Worm (Caenorhabditis elegans): Measurements from ENCODE around the gene ida-1.

The ida-1 gene

DNA sequence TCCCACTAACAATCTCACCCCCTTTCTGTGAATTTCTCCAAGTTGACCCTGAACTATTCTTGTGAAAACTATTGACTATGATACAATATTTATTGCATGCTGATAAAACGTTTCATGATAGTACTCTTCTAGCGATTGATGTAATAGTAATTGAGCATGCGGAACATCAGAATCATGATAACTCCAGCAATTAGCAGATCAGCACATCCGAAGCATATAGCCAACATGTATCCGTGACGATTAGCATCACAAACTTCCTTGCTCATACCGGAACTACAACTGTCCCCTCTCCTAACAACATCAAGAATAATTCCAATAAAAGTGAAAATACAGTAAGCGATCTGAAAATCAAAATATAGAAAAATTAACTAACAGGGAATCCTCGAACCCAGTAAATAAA, 25.3 kb upstream of the ida-1 start:
- TF ChIP-seq ets-7 (tag; optimal IDR thresholded peaks at IDR 0.05): no peak
- TF ChIP-seq scrt-1 (GFP tag; IDR thresholded peaks at IDR 0.05): no peak
- TF ChIP-seq pes-1 (GFP tag; IDR thresholded peaks at IDR 0.05): no peak
- TF ChIP-seq ama-1 (optimal IDR thresholded peaks at IDR 0.05): no peak
- TF ChIP-seq hmg-4 (GFP tag; optimal IDR thresholded peaks at IDR 0.05): no peak

DNA sequence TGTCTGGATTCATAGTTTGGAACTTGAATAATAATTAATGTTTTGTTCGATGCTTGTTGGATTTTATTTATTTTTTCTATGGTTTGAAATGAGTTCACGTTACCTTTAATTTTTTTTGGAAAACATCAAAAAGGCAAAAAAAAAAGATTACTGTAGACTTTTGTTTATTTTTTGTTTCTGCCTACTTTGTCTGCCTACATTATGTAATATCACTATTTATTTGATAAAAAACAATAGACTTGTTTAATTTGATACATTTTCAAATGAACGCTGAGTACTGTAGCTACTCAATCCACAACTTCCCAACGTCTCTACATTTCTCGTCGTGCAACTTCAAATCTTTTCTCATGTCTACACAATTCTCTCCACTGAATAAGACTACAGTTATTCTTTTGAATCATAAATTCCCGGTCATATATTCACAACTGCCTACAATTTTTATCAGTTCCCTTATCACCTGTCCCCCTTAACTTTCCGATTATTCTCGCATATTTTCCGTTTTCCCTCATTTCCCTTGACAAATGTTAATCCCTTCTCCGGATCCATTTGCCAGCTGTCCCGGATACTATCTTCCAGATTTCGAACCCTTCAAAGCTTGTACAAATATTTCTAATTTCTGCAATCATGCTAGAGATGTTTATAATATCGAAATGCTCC, 24.2 kb upstream of the ida-1 start, which contains the start of the genes B0244.9 and B0244.7:
TSS of gene B0244.9 (minus strand) at position 51 of the 657 bp plus-strand sequence.
TSS of gene B0244.7 (plus strand) at position 522 of the 657 bp plus-strand sequence.
- no peak for TF ChIP-seq ceh-13 (GFP tag; optimal IDR thresholded peaks at IDR 0.05)
- TF ChIP-seq pes-1 (GFP tag; IDR thresholded peaks at IDR 0.05): no peak
- TF ChIP-seq hmg-4 (GFP tag; optimal IDR thresholded peaks at IDR 0.05): no peak
- no peak for TF ChIP-seq tra-4 (tag; optimal IDR thresholded peaks at IDR 0.05)
- no peak for TF ChIP-seq ceh-36 (tag; optimal IDR thresholded peaks at IDR 0.05)
- TF ChIP-seq aly-1 (tag; optimal IDR thresholded peaks at IDR 0.05): no peak
- no peak for TF ChIP-seq scrt-1 (GFP tag; IDR thresholded peaks at IDR 0.05)
- no peak for TF ChIP-seq sea-1 (GFP tag; conservative IDR thresholded peaks at IDR 0.05)
- no peak for TF ChIP-seq tbx-11 (GFP tag; IDR thresholded peaks at IDR 0.05)
- TF ChIP-seq hmbx-1 (tag; optimal IDR thresholded peaks at IDR 0.05): no peak
- no peak for TF ChIP-seq ets-7 (tag; optimal IDR thresholded peaks at IDR 0.05)
- no peak for TF ChIP-seq ama-1 (optimal IDR thresholded peaks at IDR 0.05)
- TF ChIP-seq tbx-37 (GFP tag; conservative IDR thresholded peaks at IDR 0.05): no peak

DNA sequence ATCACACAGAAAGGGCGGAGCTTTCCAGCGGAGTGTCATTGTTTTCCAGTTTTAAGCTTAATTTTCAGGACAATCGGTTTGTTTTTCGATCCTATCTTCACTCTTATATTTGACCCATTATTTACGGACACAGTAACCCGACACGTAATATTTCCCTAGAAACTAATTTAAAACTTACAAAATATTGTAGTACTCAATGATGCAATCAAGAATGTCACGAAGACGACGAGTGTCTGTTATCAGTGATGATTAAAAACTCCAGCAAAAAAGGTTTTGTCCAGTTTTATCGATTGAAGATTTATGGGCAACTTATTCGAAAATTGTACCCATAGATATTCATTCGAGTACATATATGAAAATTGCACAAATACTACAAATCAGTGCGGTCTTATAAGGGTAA, 22.4 kb upstream of the ida-1 start, which contains the start of gene B0244.17:
TSS of gene B0244.17 (plus strand) at position 301 of the 400 bp plus-strand sequence.
- no peak for TF ChIP-seq F13C5.2 (tag; optimal IDR thresholded peaks at IDR 0.05)
- no peak for TF ChIP-seq hnd-1 (tag; optimal IDR thresholded peaks at IDR 0.05)
- no peak for TF ChIP-seq scrt-1 (GFP tag; IDR thresholded peaks at IDR 0.05)
- TF ChIP-seq pes-1 (GFP tag; IDR thresholded peaks at IDR 0.05): no peak
- TF ChIP-seq ets-7 (tag; optimal IDR thresholded peaks at IDR 0.05): no peak
- no peak for TF ChIP-seq tra-4 (tag; optimal IDR thresholded peaks at IDR 0.05)
- TF ChIP-seq tbx-11 (GFP tag; IDR thresholded peaks at IDR 0.05): no peak
- no peak for TF ChIP-seq hmg-4 (GFP tag; optimal IDR thresholded peaks at IDR 0.05)
- no peak for TF ChIP-seq ceh-36 (tag; optimal IDR thresholded peaks at IDR 0.05)

ce11 chrIII:5734328-5734727, 21.0 kb upstream of the ida-1 start:
- no peak for TF ChIP-seq scrt-1 (GFP tag; IDR thresholded peaks at IDR 0.05)
- TF ChIP-seq B0310.2 (tag; optimal IDR thresholded peaks at IDR 0.05): no peak
- TF ChIP-seq ets-7 (tag; optimal IDR thresholded peaks at IDR 0.05): no peak
- TF ChIP-seq tra-4 (tag; optimal IDR thresholded peaks at IDR 0.05): no peak

DNA sequence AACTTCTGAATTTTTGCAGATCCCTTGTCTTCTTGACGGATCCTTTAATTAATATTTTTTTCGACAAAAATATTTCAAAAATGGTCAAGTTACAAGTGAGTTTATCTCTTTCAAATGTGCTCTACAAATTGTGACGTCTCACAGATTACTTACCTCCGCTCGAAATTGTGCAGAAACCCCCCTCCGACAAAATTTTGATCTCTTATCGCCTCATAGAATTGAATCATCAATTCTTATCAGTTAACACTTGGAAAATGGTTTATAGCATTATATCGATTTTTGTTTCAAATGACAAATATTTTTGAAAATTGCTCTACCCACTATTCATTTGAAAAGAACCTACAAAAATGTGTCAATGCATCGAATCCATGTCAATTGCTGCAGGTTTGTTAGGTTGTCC, 20.4 kb upstream of the ida-1 start, which contains the start of gene B0244.10:
TSS of gene B0244.10 (plus strand) at position 254 of the 400 bp plus-strand sequence.
- TF ChIP-seq tra-4 (tag; optimal IDR thresholded peaks at IDR 0.05) (no peak), hmbx-1 (tag; optimal IDR thresholded peaks at IDR 0.05) (no peak), ets-7 (tag; optimal IDR thresholded peaks at IDR 0.05) (no peak), tbx-11 (GFP tag; IDR thresholded peaks at IDR 0.05) (no peak), scrt-1 (GFP tag; IDR thresholded peaks at IDR 0.05) (no peak), hnd-1 (tag; optimal IDR thresholded peaks at IDR 0.05) (no peak), sea-1 (GFP tag; conservative IDR thresholded peaks at IDR 0.05) (no peak), aly-1 (tag; optimal IDR thresholded peaks at IDR 0.05) (no peak)

ce11 chrIII:5737708-5738107, 17.6 kb upstream of the ida-1 start, which contains the start of gene B0244.6:
B0244.6 (plus strand) TSS chrIII:5738008.
- TF ChIP-seq hmg-4 (GFP tag; optimal IDR thresholded peaks at IDR 0.05) (no peak), ets-7 (tag; optimal IDR thresholded peaks at IDR 0.05) (no peak), pes-1 (GFP tag; IDR thresholded peaks at IDR 0.05) (no peak), aly-1 (tag; optimal IDR thresholded peaks at IDR 0.05) (no peak), ama-1 (optimal IDR thresholded peaks at IDR 0.05) (no peak), hmbx-1 (tag; optimal IDR thresholded peaks at IDR 0.05) (no peak), scrt-1 (GFP tag; IDR thresholded peaks at IDR 0.05) (no peak), tbx-37 (GFP tag; conservative IDR thresholded peaks at IDR 0.05) (no peak)

ce11 chrIII:5740666-5741065, 14.7 kb upstream of the ida-1 start, which contains the start of gene B0244.16:
B0244.16 (plus strand) TSS chrIII:5740966.
- no peak for TF ChIP-seq hnd-1 (tag; optimal IDR thresholded peaks at IDR 0.05)
- TF ChIP-seq ceh-36 (tag; optimal IDR thresholded peaks at IDR 0.05): no peak
- TF ChIP-seq scrt-1 (GFP tag; IDR thresholded peaks at IDR 0.05): no peak
- TF ChIP-seq ceh-13 (GFP tag; optimal IDR thresholded peaks at IDR 0.05): no peak
- TF ChIP-seq sea-1 (GFP tag; conservative IDR thresholded peaks at IDR 0.05): no peak
- TF ChIP-seq B0310.2 (tag; optimal IDR thresholded peaks at IDR 0.05): no peak
- TF ChIP-seq ets-7 (tag; optimal IDR thresholded peaks at IDR 0.05): no peak
- no peak for TF ChIP-seq flt-1 (GFP tag; IDR thresholded peaks at IDR 0.05)
- no peak for TF ChIP-seq aly-1 (tag; optimal IDR thresholded peaks at IDR 0.05)
- no peak for TF ChIP-seq hmbx-1 (tag; optimal IDR thresholded peaks at IDR 0.05)
- TF ChIP-seq hmg-4 (GFP tag; optimal IDR thresholded peaks at IDR 0.05): no peak
- TF ChIP-seq F13C5.2 (tag; optimal IDR thresholded peaks at IDR 0.05): no peak
- no peak for TF ChIP-seq tra-4 (tag; optimal IDR thresholded peaks at IDR 0.05)
- TF ChIP-seq ama-1 (optimal IDR thresholded peaks at IDR 0.05): no peak
- no peak for TF ChIP-seq tbx-11 (GFP tag; IDR thresholded peaks at IDR 0.05)
- no peak for TF ChIP-seq pes-1 (GFP tag; IDR thresholded peaks at IDR 0.05)

DNA sequence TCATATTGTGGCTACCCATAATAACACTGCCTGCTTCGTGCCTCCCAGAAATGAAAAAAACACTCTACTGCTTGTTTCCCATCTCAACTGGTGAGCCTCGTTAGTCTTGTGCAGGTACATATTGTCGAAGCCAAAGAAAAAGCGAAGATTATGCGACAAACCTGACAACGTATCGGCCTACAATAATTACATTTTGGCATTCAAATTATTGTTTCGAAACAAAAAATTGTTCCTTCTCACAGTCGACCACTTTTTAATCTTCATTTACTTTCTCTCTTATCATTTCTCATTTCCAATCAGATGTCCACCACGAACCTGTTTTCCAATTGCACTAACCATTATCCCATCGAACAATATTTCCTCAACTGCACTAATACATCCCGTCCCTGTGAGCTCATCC, 12.3 kb upstream of the ida-1 start, which contains the start of gene B0244.15:
TSS of gene B0244.15 (plus strand) at position 301 of the 400 bp plus-strand sequence.
- TF ChIP-seq tbx-37 (GFP tag; conservative IDR thresholded peaks at IDR 0.05) (no peak), sea-1 (GFP tag; conservative IDR thresholded peaks at IDR 0.05) (no peak), ceh-13 (GFP tag; optimal IDR thresholded peaks at IDR 0.05) (no peak), scrt-1 (GFP tag; IDR thresholded peaks at IDR 0.05) (no peak), B0310.2 (tag; optimal IDR thresholded peaks at IDR 0.05) (no peak), tbx-11 (GFP tag; IDR thresholded peaks at IDR 0.05) (no peak), flt-1 (GFP tag; IDR thresholded peaks at IDR 0.05) (no peak), hmbx-1 (tag; optimal IDR thresholded peaks at IDR 0.05) (no peak), F13C5.2 (tag; optimal IDR thresholded peaks at IDR 0.05) (no peak), ama-1 (optimal IDR thresholded peaks at IDR 0.05) (no peak), hnd-1 (tag; optimal IDR thresholded peaks at IDR 0.05) (no peak), ceh-36 (tag; optimal IDR thresholded peaks at IDR 0.05) (no peak), tra-4 (tag; optimal IDR thresholded peaks at IDR 0.05) (no peak)

All from whole organism, early embryonic.